Worm (Caenorhabditis elegans) whole organism, L3 larva: ENCODE data around the gene H09F14.1.

ENCODE experiments used
- R02D3.7 ChIP-seq: fragments of 150-350 bp; optimal IDR thresholded peaks from 2 replicates; lab custom pipeline; 2014; ENCODE audit warnings: missing biosample characterization, missing genetic modification characterization
- ceh-16 ChIP-seq: sonication (generic microtip); optimal IDR thresholded peaks from 2 replicates; lab custom pipeline; 2017; ENCODE audit warnings: missing biosample characterization, missing genetic modification characterization
- egl-27 ChIP-seq: sonication (generic microtip); optimal IDR thresholded peaks from 4 replicates; lab custom pipeline; 2017; ENCODE audit warnings: missing biosample characterization, missing genetic modification reagents, missing genetic modification characterization
- fos-1 ChIP-seq: fragments of 150-350 bp; optimal IDR thresholded peaks from 2 replicates; lab custom pipeline; 2014; ENCODE audit warnings: missing biosample characterization, missing genetic modification characterization
- hmg-11 ChIP-seq: sonication (generic microtip); optimal IDR thresholded peaks from 2 replicates; lab custom pipeline; 2016; ENCODE audit warnings: missing genetic modification characterization, missing compliant biosample characterization
- nhr-43 ChIP-seq: sonication (generic microtip); optimal IDR thresholded peaks from 2 replicates; lab custom pipeline; 2016; ENCODE audit warnings: mild to moderate bottlenecking, missing genetic modification characterization, missing compliant biosample characterization; ENCODE audit not compliant: poor library complexity, severe bottlenecking
- nhr-76 ChIP-seq: fragments of 150-350 bp; sonication (generic microtip); optimal IDR thresholded peaks from 5 replicates; lab custom pipeline; 2014; ENCODE audit warnings: missing biosample characterization, missing genetic modification characterization
- nhr-77 ChIP-seq: fragments of 150-350 bp; optimal IDR thresholded peaks from 2 replicates; lab custom pipeline; 2014; ENCODE audit warnings: missing biosample characterization, missing genetic modification characterization
- pha-4 ChIP-seq: fragments of 150-350 bp; optimal IDR thresholded peaks from 2 replicates; lab custom pipeline; 2014; ENCODE audit warnings: missing biosample characterization, missing genetic modification reagents, missing genetic modification characterization
- sea-2 ChIP-seq: fragments of 150-350 bp; sonication (generic microtip); optimal IDR thresholded peaks from 4 replicates; lab custom pipeline; 2014; ENCODE audit warnings: missing biosample characterization, missing genetic modification reagents, missing genetic modification characterization
- snpc-4 ChIP-seq: fragments of 150-350 bp; optimal IDR thresholded peaks from 2 replicates; lab custom pipeline; 2014; ENCODE audit warnings: missing biosample characterization, missing genetic modification characterization
- unc-39 ChIP-seq: sonication (generic microtip); optimal IDR thresholded peaks from 4 replicates; lab custom pipeline; 2017; ENCODE audit warnings: missing biosample characterization, missing genetic modification characterization
- unc-62 ChIP-seq: fragments of 150-350 bp; sonication (generic microtip); optimal IDR thresholded peaks from 4 replicates; lab custom pipeline; 2014; ENCODE audit warnings: missing biosample characterization, missing genetic modification reagents, missing genetic modification characterization

ce11 chrV:10662000-10662399 lies 46.6 kb upstream of the H09F14.1 start:
- no peak for TF ChIP-seq fos-1 (tag; lab: Kevin White, UChicago)
- no peak for TF ChIP-seq ceh-16
- no peak for TF ChIP-seq nhr-77 (tag; lab: Kevin White, UChicago)
- TF ChIP-seq egl-27 (tag; lab: Kevin White, UChicago) = no peak
- TF ChIP-seq snpc-4 (tag; lab: Kevin White, UChicago) = no peak
- TF ChIP-seq unc-39 (tag; lab: Kevin White, UChicago) = no peak
- TF ChIP-seq hmg-11 = no peak
- no peak for TF ChIP-seq R02D3.7 (tag; lab: Kevin White, UChicago)
- TF ChIP-seq nhr-43 (tag; lab: Kevin White, UChicago) = no peak
- TF ChIP-seq nhr-76 (tag; lab: Kevin White, UChicago) = no peak
- TF ChIP-seq pha-4 (tag; lab: Kevin White, UChicago) = no peak
- no peak for TF ChIP-seq unc-62 (GFP tag; lab: Kevin White, UChicago)
- no peak for TF ChIP-seq sea-2
